Worm (Caenorhabditis elegans) whole organism, L1 larva: ENCODE data around the gene C23F12.3.

Source experiments
- F16B12.6 ChIP-seq: fragments of 150-350 bp; optimal IDR thresholded peaks from 2 replicates; lab custom pipeline; 2014; ENCODE audit warnings: missing biosample characterization, missing genetic modification characterization
- aha-1 ChIP-seq: fragments of 150-350 bp; optimal IDR thresholded peaks from 2 replicates; lab custom pipeline; 2014; ENCODE audit warnings: missing biosample characterization, missing genetic modification characterization
- blmp-1 ChIP-seq: fragments of 150-350 bp; optimal IDR thresholded peaks from 2 replicates; lab custom pipeline; 2014; ENCODE audit warnings: missing biosample characterization, missing genetic modification characterization
- ceh-8 ChIP-seq: fragments of 200-800 bp; sonication (Bioruptor generic); optimal IDR thresholded peaks from 2 replicates; lab custom pipeline; 2018; ENCODE audit warnings: mild to moderate bottlenecking, missing genetic modification characterization, moderate library complexity, missing compliant biosample characterization
- ces-1 ChIP-seq: fragments of 150-350 bp; optimal IDR thresholded peaks from 2 replicates; lab custom pipeline; 2014; ENCODE audit warnings: missing biosample characterization, missing genetic modification reagents, missing genetic modification characterization
- efl-1 ChIP-seq, 4 experiments: fragments of 150-350 bp; optimal IDR thresholded peaks in 3 of 4; peaks in 1 of 4; 1 replicate in 1 of 4; 2 replicates in 3 of 4; lab custom pipeline; 2014; ENCODE audit warnings: missing biosample characterization in 2 of 4, missing genetic modification characterization in 2 of 4, missing genetic modification reagents in 2 of 4
- egl-13 ChIP-seq: sonication (generic microtip); optimal IDR thresholded peaks from 2 replicates; lab custom pipeline; 2016; ENCODE audit warnings: missing genotype, missing genetic modification reagents, missing genetic modification characterization, missing compliant biosample characterization
- elt-2 ChIP-seq: sonication (generic microtip); optimal IDR thresholded peaks from 2 replicates; lab custom pipeline; 2016; ENCODE audit warnings: missing genetic modification characterization, mild to moderate bottlenecking, inconsistent platforms, missing compliant biosample characterization, missing genetic modification reagents
- elt-3 ChIP-seq, 6 experiments: fragments of 150-350 bp in 1 of 6; sonication (generic microtip); optimal IDR thresholded peaks; 2 replicates each; lab custom pipeline; 2017 to 2018; ENCODE audit warnings: missing biosample characterization in 6 of 6, missing genetic modification characterization in 6 of 6, inconsistent platforms in 1 of 6
- ets-5 ChIP-seq: fragments of 200-800 bp; sonication (Bioruptor generic); IDR thresholded peaks from 2 replicates; pipeline ENCODE4 v1.3.6; 2022; ENCODE audit warnings: missing genetic modification characterization, missing compliant biosample characterization
- fkh-10 ChIP-seq: sonication (generic microtip); optimal IDR thresholded peaks from 2 replicates; lab custom pipeline; 2017; ENCODE audit warnings: missing biosample characterization, missing genetic modification reagents, missing genetic modification characterization
- fkh-4 ChIP-seq: sonication (generic microtip); optimal IDR thresholded peaks from 2 replicates; lab custom pipeline; 2016; ENCODE audit warnings: missing compliant biosample characterization, missing genetic modification characterization, borderline replicate concordance
- fos-1 ChIP-seq: fragments of 150-350 bp; optimal IDR thresholded peaks from 2 replicates; lab custom pipeline; 2014; ENCODE audit warnings: missing biosample characterization, missing genetic modification characterization
- hpl-2 ChIP-seq: fragments of 150-350 bp; optimal IDR thresholded peaks from 2 replicates; lab custom pipeline; 2014; ENCODE audit warnings: missing biosample characterization, missing genetic modification reagents, missing genetic modification characterization
- irx-1 ChIP-seq: sonication (generic microtip); optimal IDR thresholded peaks from 2 replicates; lab custom pipeline; 2016; ENCODE audit warnings: missing genetic modification characterization, missing compliant biosample characterization
- lin-13 ChIP-seq: fragments of 150-350 bp; optimal IDR thresholded peaks from 2 replicates; lab custom pipeline; 2014; ENCODE audit warnings: missing biosample characterization, missing genetic modification reagents, missing genetic modification characterization
- lin-14 ChIP-seq: fragments of 200-800 bp; sonication (Bioruptor generic); optimal IDR thresholded peaks from 2 replicates; lab custom pipeline; 2018; ENCODE audit warnings: mild to moderate bottlenecking, missing genetic modification characterization, moderate library complexity, missing compliant biosample characterization
- mab-9 ChIP-seq: fragments of 200-800 bp; sonication (Bioruptor generic); IDR thresholded peaks from 2 replicates; pipeline ENCODE4 v1.3.6; 2022; ENCODE audit warnings: missing genetic modification reagents, missing genetic modification characterization, missing compliant biosample characterization
- mep-1 ChIP-seq: fragments of 150-350 bp; optimal IDR thresholded peaks from 2 replicates; lab custom pipeline; 2014; ENCODE audit warnings: missing biosample characterization, missing genetic modification characterization
- nhr-11 ChIP-seq: fragments of 150-350 bp; optimal IDR thresholded peaks from 2 replicates; lab custom pipeline; 2014; ENCODE audit warnings: missing biosample characterization, missing genetic modification characterization
- nhr-12 ChIP-seq: sonication (generic microtip); optimal IDR thresholded peaks from 2 replicates; lab custom pipeline; 2017; ENCODE audit warnings: missing biosample characterization, missing genetic modification characterization
- nhr-19 ChIP-seq: fragments of 200-800 bp; sonication (Bioruptor generic); conservative IDR thresholded peaks from 2 replicates; pipeline ENCODE4 v1.3.6; 2022; ENCODE audit warnings: missing genetic modification characterization, missing compliant biosample characterization
- nhr-28 ChIP-seq: fragments of 150-350 bp; optimal IDR thresholded peaks from 2 replicates; lab custom pipeline; 2014; ENCODE audit warnings: missing biosample characterization, missing genetic modification characterization
- nhr-47 ChIP-seq: sonication (generic microtip); optimal IDR thresholded peaks from 2 replicates; lab custom pipeline; 2016; ENCODE audit warnings: mild to moderate bottlenecking, missing genetic modification characterization, moderate library complexity, missing compliant biosample characterization
- nhr-85 ChIP-seq: sonication (generic microtip); peaks from one replicate; lab custom pipeline; 2016; ENCODE audit warnings: missing genetic modification characterization, inconsistent platforms, missing compliant biosample characterization
- nhr-90 ChIP-seq: sonication (generic microtip); optimal IDR thresholded peaks from 2 replicates; lab custom pipeline; 2016; ENCODE audit warnings: mild to moderate bottlenecking, missing genetic modification characterization, missing compliant biosample characterization; ENCODE audit not compliant: poor library complexity
- pax-3 ChIP-seq: fragments of 200-800 bp; sonication (Bioruptor generic); optimal IDR thresholded peaks from 2 replicates; lab custom pipeline; 2018; ENCODE audit warnings: mild to moderate bottlenecking, missing genetic modification characterization, moderate library complexity, missing compliant biosample characterization
- skn-1 ChIP-seq: fragments of 150-350 bp; optimal IDR thresholded peaks from 2 replicates; lab custom pipeline; 2014; ENCODE audit warnings: missing biosample characterization, missing genetic modification characterization
- swsn-7 ChIP-seq: sonication (generic microtip); optimal IDR thresholded peaks from 2 replicates; lab custom pipeline; 2016; ENCODE audit warnings: missing genetic modification characterization, missing compliant biosample characterization
- unc-98 ChIP-seq: fragments of 200-800 bp; sonication (Bioruptor generic); IDR thresholded peaks from 2 replicates; pipeline ENCODE4 v1.3.6; 2022; ENCODE audit warnings: missing genetic modification characterization, missing compliant biosample characterization
- vab-15 ChIP-seq: sonication (generic microtip); optimal IDR thresholded peaks from 2 replicates; lab custom pipeline; 2017; ENCODE audit warnings: missing genotype, mild to moderate bottlenecking, missing genetic modification characterization, missing compliant biosample characterization
- zag-1 ChIP-seq: fragments of 150-350 bp; optimal IDR thresholded peaks from 2 replicates; lab custom pipeline; 2014; ENCODE audit warnings: missing biosample characterization, missing genetic modification characterization
- zip-4 ChIP-seq: fragments of 200-800 bp; sonication (Bioruptor generic); optimal IDR thresholded peaks from 2 replicates; lab custom pipeline; 2018; ENCODE audit warnings: mild to moderate bottlenecking, missing genetic modification characterization, moderate library complexity, missing compliant biosample characterization

C23F12.3 gene

DNA sequence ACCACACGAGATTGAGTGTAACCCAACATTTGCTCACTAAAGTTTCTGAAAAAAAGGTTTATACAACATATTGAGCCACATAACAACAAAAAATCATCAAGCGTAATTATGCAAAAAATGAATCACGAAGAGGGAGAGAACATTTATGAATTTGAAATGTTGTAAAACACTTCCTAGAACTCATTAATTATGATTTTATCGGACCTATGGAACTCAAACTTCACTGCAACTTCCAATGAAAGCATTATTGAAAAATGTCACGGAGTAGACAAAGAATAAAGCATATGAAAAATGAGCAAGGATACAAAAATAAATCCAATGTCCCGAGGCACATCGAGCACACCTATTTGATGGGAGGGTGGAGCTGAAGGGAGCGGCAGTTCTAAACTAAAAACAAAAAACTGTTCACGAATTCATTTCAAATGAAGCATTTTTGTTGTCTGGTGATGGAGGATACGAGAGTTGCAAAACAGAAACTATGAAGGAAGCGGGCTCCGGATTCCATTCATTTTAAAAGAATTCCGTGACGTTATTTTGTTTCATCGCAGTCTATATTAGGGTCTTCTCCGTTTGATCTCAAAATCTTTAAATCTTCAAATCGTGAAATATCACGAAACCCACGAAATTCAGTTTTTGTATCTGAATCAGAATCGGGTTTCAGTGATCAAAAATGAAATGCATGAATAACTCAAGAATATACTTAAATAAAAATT is 41.4 kb upstream of the C23F12.3 start, which contains the start of gene flp-20:
Gene flp-20, minus strand, starts transcription at position 51 of the 713 bp plus-strand sequence.
- TF ChIP-seq nhr-47 (tag; lab: Kevin White, UChicago) (no peak), vab-15 (tag; lab: Kevin White, UChicago) (no peak)

DNA sequence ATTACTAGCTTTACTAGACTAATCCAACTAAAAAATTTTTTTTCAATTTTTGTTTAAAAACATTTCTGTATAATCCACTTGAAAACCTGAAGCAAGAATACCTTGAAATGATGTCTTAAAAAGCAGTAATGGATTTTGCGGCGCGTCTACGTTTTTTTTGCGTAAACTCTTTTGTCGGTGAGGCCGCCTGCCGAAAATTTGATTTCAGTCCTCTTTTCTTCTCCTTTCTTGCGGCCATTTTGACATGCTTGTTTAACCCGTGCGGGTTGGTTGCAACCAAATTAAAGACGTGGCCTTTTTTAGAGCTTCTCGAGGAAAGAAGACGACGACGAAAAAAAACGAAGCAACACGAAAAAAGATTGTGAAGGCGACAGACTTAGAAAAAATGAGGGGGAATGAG is 30.3 kb upstream of the C23F12.3 start:
- TF ChIP-seq nhr-85 (tag; lab: Kevin White, UChicago) = no peak
- TF ChIP-seq fkh-10 = peak; percentile 80
- TF ChIP-seq blmp-1 (tag; lab: Kevin White, UChicago) = no peak
- TF ChIP-seq mab-9 (GFP tag; lab: Robert Waterston, UW) = no peak
- TF ChIP-seq pax-3 (tag; lab: Kevin White, UChicago) = no peak
- TF ChIP-seq vab-15 (tag; lab: Kevin White, UChicago) = no peak
- TF ChIP-seq ceh-8 (GFP tag; lab: Kevin White, UChicago) = peak; percentile 8
- no peak for TF ChIP-seq nhr-28
- peak; percentile 12 for TF ChIP-seq ces-1 (GFP tag; lab: Kevin White, UChicago)
- no peak for TF ChIP-seq fkh-4 (tag; lab: Kevin White, UChicago)
- TF ChIP-seq lin-14 = peak; percentile 64
- TF ChIP-seq nhr-19 (GFP tag; lab: Robert Waterston, UW) = no peak
- no peak for TF ChIP-seq zip-4 (GFP tag; lab: Kevin White, UChicago)
- no peak for TF ChIP-seq swsn-7
- TF ChIP-seq lin-13 = no peak

DNA sequence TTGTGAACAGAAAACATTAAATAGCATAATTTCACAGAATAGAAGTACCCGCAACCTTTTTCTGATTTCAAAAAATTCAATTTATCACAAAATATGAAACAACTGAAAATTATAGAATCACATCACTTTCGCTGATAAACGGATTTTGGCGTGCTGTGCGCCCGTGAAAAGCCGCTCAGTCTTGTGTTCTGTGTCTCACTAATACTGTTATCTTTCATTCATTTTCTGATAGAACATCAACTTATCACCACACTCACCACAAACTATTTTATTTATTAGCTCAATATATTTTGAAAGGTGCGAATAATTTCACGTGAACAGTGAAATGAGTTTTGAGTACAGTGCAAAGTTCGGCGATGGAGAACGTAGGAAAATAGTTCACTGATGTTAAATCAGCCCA is 27.4 kb upstream of the C23F12.3 start:
- TF ChIP-seq mep-1 (tag; lab: Kevin White, UChicago) = no peak
- no peak for TF ChIP-seq F16B12.6
- TF ChIP-seq skn-1 (tag; lab: Kevin White, UChicago) = no peak
- TF ChIP-seq elt-3 (tag; optimal IDR thresholded peaks at IDR 0.05; lab: Kevin White, UChicago) = no peak
- peak; percentile 87 for TF ChIP-seq elt-2
- no peak for TF ChIP-seq hpl-2 (GFP tag; lab: Kevin White, UChicago)
- no peak for TF ChIP-seq ets-5 (GFP tag; lab: Robert Waterston, UW)
- no peak for TF ChIP-seq aha-1 (tag; lab: Kevin White, UChicago)
- TF ChIP-seq nhr-90 (tag; lab: Kevin White, UChicago) = peak; percentile 14
- TF ChIP-seq fos-1 (tag; lab: Kevin White, UChicago) = no peak
- no peak for TF ChIP-seq nhr-11
- no peak for TF ChIP-seq egl-13 (tag; lab: Kevin White, UChicago)

- TF ChIP-seq efl-1 (optimal IDR thresholded peaks at IDR 0.05; lab: Kevin White, UChicago) (no peak), efl-1 (GFP tag; optimal IDR thresholded peaks at IDR 0.05 in 1 of 2; lab: Kevin White, UChicago) (peak in 1 of 2 experiments; percentile 57), fkh-10 (peak; percentile 90), zip-4 (GFP tag; lab: Kevin White, UChicago) (no peak)
- TF ChIP-seq, all 84 proteins: peak for 2
Observed at ce11 chrX:9364501-9364900, 26.9 kb upstream of the C23F12.3 start, which contains the start of gene pkc-2. Gene pkc-2 (plus strand): TSS chrX:9364818.

- TF ChIP-seq ets-5 (GFP tag; lab: Robert Waterston, UW) (no peak), unc-98 (GFP tag; lab: Robert Waterston, UW) (no peak), nhr-12 (no peak), irx-1 (tag; lab: Kevin White, UChicago) (no peak), zag-1 (no peak)
Observed at ce11 chrX:9369927-9370326, 21.5 kb upstream of the C23F12.3 start.
